Worm (Caenorhabditis elegans) whole organism, L3 larva: ENCODE measurements around the gene Y43F8B.15.

Source experiments
- ama-1 ChIP-seq: fragments of 150-350 bp; optimal IDR thresholded peaks from 2 replicates; lab custom pipeline; 2018
- ceh-82 ChIP-seq: fragments of 150-350 bp; optimal IDR thresholded peaks from 2 replicates; lab custom pipeline; 2014; ENCODE audit warnings: missing biosample characterization, missing genetic modification characterization
- egl-27 ChIP-seq: sonication (generic microtip); optimal IDR thresholded peaks from 4 replicates; lab custom pipeline; 2017; ENCODE audit warnings: missing biosample characterization, missing genetic modification reagents, missing genetic modification characterization
- elt-3 ChIP-seq, 3 experiments: fragments of 150-350 bp in 1 of 3; sonication (generic microtip) in 2 of 3; optimal IDR thresholded peaks; 2 replicates in 2 of 3; 4 replicates in 1 of 3; lab custom pipeline; 2014 to 2017; ENCODE audit warnings: missing biosample characterization in 3 of 3, missing genetic modification characterization in 3 of 3
- nhr-11 ChIP-seq: fragments of 150-350 bp; optimal IDR thresholded peaks from 2 replicates; lab custom pipeline; 2014; ENCODE audit warnings: missing biosample characterization, missing genetic modification characterization
- nhr-28 ChIP-seq: fragments of 150-350 bp; optimal IDR thresholded peaks from 2 replicates; lab custom pipeline; 2014; ENCODE audit warnings: missing biosample characterization, missing genetic modification characterization
- pha-4 ChIP-seq: fragments of 150-350 bp; optimal IDR thresholded peaks from 2 replicates; lab custom pipeline; 2014; ENCODE audit warnings: missing biosample characterization, missing genetic modification reagents, missing genetic modification characterization
- sea-2 ChIP-seq: fragments of 150-350 bp; sonication (generic microtip); optimal IDR thresholded peaks from 4 replicates; lab custom pipeline; 2014; ENCODE audit warnings: missing biosample characterization, missing genetic modification reagents, missing genetic modification characterization
- snpc-4 ChIP-seq: fragments of 150-350 bp; optimal IDR thresholded peaks from 2 replicates; lab custom pipeline; 2014; ENCODE audit warnings: missing biosample characterization, missing genetic modification characterization
- tbx-2 ChIP-seq: sonication (generic microtip); optimal IDR thresholded peaks from 2 replicates; lab custom pipeline; 2016; ENCODE audit warnings: mild to moderate bottlenecking, missing genetic modification characterization, missing compliant biosample characterization
- unc-62 ChIP-seq: fragments of 150-350 bp; sonication (generic microtip); optimal IDR thresholded peaks from 4 replicates; lab custom pipeline; 2014; ENCODE audit warnings: missing biosample characterization, missing genetic modification reagents, missing genetic modification characterization

DNA sequence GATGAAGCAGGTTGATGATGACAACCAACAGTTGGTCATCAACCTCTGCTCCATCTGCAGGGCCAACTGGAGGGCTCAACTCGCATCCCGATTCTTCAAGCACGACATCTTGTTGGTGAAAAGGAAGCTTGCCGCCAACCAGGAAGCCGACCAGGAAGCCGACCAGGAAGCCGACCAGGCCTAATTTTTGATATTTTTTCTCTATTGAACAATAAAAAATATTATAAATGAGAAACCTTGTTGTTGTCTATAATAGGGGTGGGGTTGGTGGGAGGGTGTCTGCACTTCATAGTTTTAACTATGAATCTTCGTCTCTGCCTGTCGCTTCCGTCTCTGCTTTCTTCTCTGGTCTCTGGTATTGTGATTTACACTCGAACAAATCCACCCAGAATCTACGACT lies 23.8 kb upstream of the Y43F8B.15 start, which contains the start of gene Y43F8B.18:
- no peak for TF ChIP-seq snpc-4 (tag; lab: Kevin White, UChicago)
- no peak for TF ChIP-seq ama-1 (lab: Kevin White, UChicago)
- no peak for TF ChIP-seq pha-4
- TF ChIP-seq sea-2 (GFP tag; lab: Kevin White, UChicago): no peak
- TF ChIP-seq ceh-82 (tag; lab: Kevin White, UChicago): no peak
- no peak for TF ChIP-seq egl-27
- no peak for TF ChIP-seq nhr-28 (tag; lab: Kevin White, UChicago)
- TF ChIP-seq nhr-11 (tag; lab: Kevin White, UChicago): no peak
- no peak for TF ChIP-seq unc-62
- no peak for TF ChIP-seq tbx-2 (tag; lab: Kevin White, UChicago)
- no peak for TF ChIP-seq elt-3 (tag; optimal IDR thresholded peaks at IDR 0.05; lab: Kevin White, UChicago)
